Worm (Caenorhabditis elegans) whole organism, mixed stage, embryonic: ENCODE results near the gene hlh-25.

ENCODE experiments used
- M03D4.4 ChIP-seq: sonication (generic microtip); optimal IDR thresholded peaks from 2 replicates; lab custom pipeline; 2017; ENCODE audit warnings: mild to moderate bottlenecking, missing genetic modification characterization, missing compliant biosample characterization
- bed-3 ChIP-seq: fragments of 200-800 bp; sonication (Bioruptor generic); optimal IDR thresholded peaks from 3 replicates; lab custom pipeline; 2018; ENCODE audit warnings: mild to moderate bottlenecking, missing genetic modification characterization, moderate library complexity, missing compliant biosample characterization
- blmp-1 ChIP-seq: fragments of 150-350 bp; optimal IDR thresholded peaks from 2 replicates; lab custom pipeline; 2014; ENCODE audit warnings: missing biosample characterization, missing genetic modification characterization
- ceh-39 ChIP-seq: fragments of 150-350 bp; optimal IDR thresholded peaks from 2 replicates; lab custom pipeline; 2014; ENCODE audit warnings: missing biosample characterization, missing genetic modification characterization
- ceh-43 ChIP-seq: fragments of 200-800 bp; sonication (Bioruptor generic); optimal IDR thresholded peaks from 2 replicates; lab custom pipeline; 2018; ENCODE audit warnings: mild to moderate bottlenecking, missing genetic modification characterization, moderate library complexity, missing compliant biosample characterization
- ceh-83 ChIP-seq: fragments of 200-800 bp; sonication (Bioruptor generic); optimal IDR thresholded peaks from 2 replicates; lab custom pipeline; 2018; ENCODE audit warnings: mild to moderate bottlenecking, missing genetic modification characterization, missing compliant biosample characterization
- ces-1 ChIP-seq: fragments of 150-350 bp; optimal IDR thresholded peaks from 2 replicates; lab custom pipeline; 2014; ENCODE audit warnings: missing biosample characterization, missing genetic modification reagents, missing genetic modification characterization
- cnd-1 ChIP-seq: fragments of 200-800 bp; sonication (Bioruptor generic); optimal IDR thresholded peaks from 2 replicates; lab custom pipeline; 2018; ENCODE audit warnings: mild to moderate bottlenecking, missing genetic modification characterization, missing compliant biosample characterization
- drap-1 ChIP-seq: fragments of 200-800 bp; sonication (Bioruptor generic); optimal IDR thresholded peaks from 3 replicates; lab custom pipeline; 2018; ENCODE audit warnings: mild to moderate bottlenecking, missing genetic modification characterization, missing compliant biosample characterization
- elt-1 ChIP-seq: sonication (generic microtip); optimal IDR thresholded peaks from 2 replicates; lab custom pipeline; 2017; ENCODE audit warnings: missing genetic modification characterization, mild to moderate bottlenecking, missing compliant biosample characterization, antibody characterized with exemption, moderate library complexity, borderline replicate concordance; ENCODE audit not compliant: insufficient read depth
- elt-3 ChIP-seq: fragments of 150-350 bp; optimal IDR thresholded peaks from 2 replicates; lab custom pipeline; 2014; ENCODE audit warnings: missing biosample characterization, missing genetic modification characterization
- flh-1 ChIP-seq: fragments of 200-800 bp; sonication (Bioruptor generic); optimal IDR thresholded peaks from 2 replicates; lab custom pipeline; 2018; ENCODE audit warnings: mild to moderate bottlenecking, missing genetic modification characterization, moderate library complexity, missing compliant biosample characterization
- ham-2 ChIP-seq: fragments of 200-800 bp; sonication (Bioruptor generic); optimal IDR thresholded peaks from 2 replicates; lab custom pipeline; 2018; ENCODE audit warnings: mild to moderate bottlenecking, missing genetic modification characterization, missing compliant biosample characterization
- hlh-1 ChIP-seq: fragments of 150-350 bp; optimal IDR thresholded peaks from 2 replicates; lab custom pipeline; 2014; ENCODE audit warnings: missing biosample characterization, missing genetic modification reagents, missing genetic modification characterization
- lin-13 ChIP-seq: fragments of 150-350 bp; optimal IDR thresholded peaks from 2 replicates; lab custom pipeline; 2014; ENCODE audit warnings: missing biosample characterization, missing genetic modification characterization
- lin-32 ChIP-seq: fragments of 200-800 bp; sonication (Bioruptor generic); optimal IDR thresholded peaks from 2 replicates; lab custom pipeline; 2018; ENCODE audit warnings: mild to moderate bottlenecking, missing genetic modification characterization, missing compliant biosample characterization
- lsy-2 ChIP-seq: fragments of 150-350 bp; optimal IDR thresholded peaks from 2 replicates; lab custom pipeline; 2014; ENCODE audit warnings: missing biosample characterization, missing genetic modification characterization
- mab-5 ChIP-seq: fragments of 150-350 bp; optimal IDR thresholded peaks from 2 replicates; lab custom pipeline; 2014; ENCODE audit warnings: missing biosample characterization, missing genetic modification characterization
- mep-1 ChIP-seq: fragments of 150-350 bp; optimal IDR thresholded peaks from 2 replicates; lab custom pipeline; 2017; ENCODE audit warnings: missing biosample characterization, missing genetic modification reagents, missing genetic modification characterization, inconsistent platforms
- mls-2 ChIP-seq: sonication (generic microtip); optimal IDR thresholded peaks from 2 replicates; lab custom pipeline; 2016; ENCODE audit warnings: mild to moderate bottlenecking, missing genetic modification characterization, moderate library complexity, missing compliant biosample characterization
- nhr-12 ChIP-seq: fragments of 150-350 bp; optimal IDR thresholded peaks from 2 replicates; lab custom pipeline; 2014; ENCODE audit warnings: missing biosample characterization, missing genetic modification characterization
- nhr-2 ChIP-seq: fragments of 150-350 bp; optimal IDR thresholded peaks from 2 replicates; lab custom pipeline; 2014; ENCODE audit warnings: missing biosample characterization, missing genetic modification characterization
- nhr-237 ChIP-seq: fragments of 150-350 bp; optimal IDR thresholded peaks from 2 replicates; lab custom pipeline; 2014; ENCODE audit warnings: missing biosample characterization, missing genetic modification characterization
- nhr-28 ChIP-seq: fragments of 150-350 bp; optimal IDR thresholded peaks from 2 replicates; lab custom pipeline; 2014; ENCODE audit warnings: missing biosample characterization, missing genetic modification characterization
- nhr-76 ChIP-seq: sonication (generic microtip); optimal IDR thresholded peaks from 2 replicates; lab custom pipeline; 2017; ENCODE audit warnings: missing biosample characterization, missing genetic modification characterization
- pha-4 ChIP-seq: fragments of 150-350 bp; optimal IDR thresholded peaks from 2 replicates; lab custom pipeline; 2018; ENCODE audit warnings: missing biosample characterization, missing genetic modification reagents, missing genetic modification characterization
- sem-2 ChIP-seq: fragments of 200-800 bp; sonication (Bioruptor generic); optimal IDR thresholded peaks from 2 replicates; lab custom pipeline; 2018; ENCODE audit warnings: mild to moderate bottlenecking, missing genetic modification characterization, missing compliant biosample characterization
- snpc-4 ChIP-seq: fragments of 150-350 bp; optimal IDR thresholded peaks from 2 replicates; lab custom pipeline; 2014; ENCODE audit warnings: missing biosample characterization, missing genetic modification characterization
- sptf-1 ChIP-seq: sonication (generic microtip); optimal IDR thresholded peaks from 2 replicates; lab custom pipeline; 2017; ENCODE audit warnings: mild to moderate bottlenecking, missing genetic modification characterization, moderate library complexity, missing compliant biosample characterization
- tbx-8 ChIP-seq: fragments of 200-800 bp; sonication (Bioruptor generic); optimal IDR thresholded peaks from 2 replicates; lab custom pipeline; 2018; ENCODE audit warnings: mild to moderate bottlenecking, missing genetic modification characterization, moderate library complexity, missing compliant biosample characterization
- unc-120 ChIP-seq: sonication (generic microtip); optimal IDR thresholded peaks from 2 replicates; lab custom pipeline; 2017; ENCODE audit warnings: missing genetic modification characterization, missing compliant biosample characterization; ENCODE audit not compliant: poor library complexity, severe bottlenecking
- unc-39 ChIP-seq: fragments of 150-350 bp; optimal IDR thresholded peaks from 2 replicates; lab custom pipeline; 2014; ENCODE audit warnings: missing biosample characterization, missing genetic modification characterization
- unc-62 ChIP-seq: fragments of 150-350 bp; optimal IDR thresholded peaks from 2 replicates; lab custom pipeline; 2014; ENCODE audit warnings: missing biosample characterization, missing genetic modification reagents, missing genetic modification characterization
- zip-8 ChIP-seq: fragments of 150-350 bp; optimal IDR thresholded peaks from 2 replicates; lab custom pipeline; 2014; ENCODE audit warnings: missing biosample characterization, missing genetic modification characterization
- ztf-11 ChIP-seq: fragments of 150-350 bp; optimal IDR thresholded peaks from 2 replicates; lab custom pipeline; 2014; ENCODE audit warnings: missing biosample characterization, missing genetic modification characterization

The hlh-25 gene

DNA sequence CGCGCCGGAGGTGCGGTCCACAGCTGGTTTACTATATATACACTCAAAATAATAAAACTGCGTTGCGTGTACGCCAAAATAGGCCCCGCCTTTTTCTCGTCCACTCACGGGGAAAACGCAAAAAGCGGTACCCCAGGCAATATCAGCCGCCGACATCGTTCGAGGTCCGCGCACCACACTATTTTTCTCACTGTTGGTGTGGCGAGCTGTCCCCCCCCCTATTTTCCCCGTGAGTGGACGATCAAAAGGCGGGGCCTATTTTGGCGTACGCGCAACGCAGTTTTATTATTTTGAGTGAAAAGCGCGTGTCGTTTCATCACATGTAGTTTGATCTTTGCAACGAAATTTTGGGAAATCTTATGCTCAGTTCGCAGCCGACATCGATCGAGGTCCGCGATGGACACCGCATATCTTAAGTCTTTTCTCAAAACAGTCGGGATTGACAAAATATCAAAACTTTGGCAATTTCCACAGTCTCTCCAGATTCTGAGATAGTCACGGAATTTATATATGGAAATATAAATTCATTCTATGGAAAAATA lies 30.1 kb downstream of the hlh-25 start:
- TF ChIP-seq snpc-4 (tag; lab: Kevin White, UChicago) (no peak), hlh-1 (tag; lab: Kevin White, UChicago) (no peak), nhr-237 (tag; lab: Kevin White, UChicago) (no peak), flh-1 (GFP tag; lab: Kevin White, UChicago) (no peak)

- TF ChIP-seq hlh-1 (tag; lab: Kevin White, UChicago) (no peak), unc-120 (tag; lab: Kevin White, UChicago) (no peak), nhr-237 (tag; lab: Kevin White, UChicago) (no peak), elt-1 (tag; lab: Kevin White, UChicago) (no peak), ztf-11 (tag; lab: Kevin White, UChicago) (no peak), flh-1 (GFP tag; lab: Kevin White, UChicago) (no peak), ceh-83 (GFP tag; lab: Kevin White, UChicago) (no peak), blmp-1 (tag; lab: Kevin White, UChicago) (no peak), unc-62 (GFP tag; lab: Kevin White, UChicago) (no peak), ham-2 (GFP tag; lab: Kevin White, UChicago) (no peak), nhr-28 (tag; lab: Kevin White, UChicago) (no peak), sptf-1 (no peak), lsy-2 (tag; lab: Kevin White, UChicago) (no peak), elt-3 (tag; lab: Kevin White, UChicago) (no peak), zip-8 (tag; lab: Kevin White, UChicago) (no peak), lin-13 (tag; lab: Kevin White, UChicago) (no peak), ceh-43 (GFP tag; lab: Kevin White, UChicago) (no peak), M03D4.4 (tag; lab: Kevin White, UChicago) (no peak), mab-5 (tag; lab: Kevin White, UChicago) (no peak)
Observed at ce11 chrII:5570272-5570671, 35.2 kb downstream of the hlh-25 start, which contains the start of the genes C17C3.1 and C17C3.15. TSS of gene C17C3.1 (plus strand) at chrII:5570572. TSS of gene C17C3.15 (plus strand) at chrII:5570654.

- no peak for TF ChIP-seq nhr-237 (tag; lab: Kevin White, UChicago)
Observed at ce11 chrII:5572082-5572746, 37.2 kb downstream of the hlh-25 start.

DNA sequence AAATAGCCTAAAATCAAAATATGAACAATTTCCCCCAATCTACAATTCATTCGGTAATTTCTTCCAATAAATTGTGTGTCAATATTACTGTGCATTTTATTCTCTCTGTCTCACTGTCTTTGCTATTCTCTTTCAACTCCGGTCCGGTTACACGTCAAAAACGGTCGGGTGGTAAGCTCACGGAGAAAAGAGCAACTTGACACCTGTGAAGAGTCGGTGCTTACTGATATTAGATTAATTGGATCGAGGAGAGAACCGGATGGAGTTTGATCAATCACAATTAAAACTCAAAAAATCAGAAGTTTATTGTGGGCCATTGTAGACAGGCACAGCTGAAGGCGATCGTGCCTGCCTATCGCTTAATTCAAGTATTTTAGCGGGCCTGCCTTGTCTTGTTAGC lies 39.9 kb downstream of the hlh-25 start:
- TF ChIP-seq nhr-76 (no peak), flh-1 (GFP tag; lab: Kevin White, UChicago) (no peak), unc-120 (tag; lab: Kevin White, UChicago) (no peak), ham-2 (GFP tag; lab: Kevin White, UChicago) (no peak), mls-2 (tag; lab: Kevin White, UChicago) (no peak), hlh-1 (tag; lab: Kevin White, UChicago) (no peak)
- TF ChIP-seq, all 35 proteins: peak for 0

DNA sequence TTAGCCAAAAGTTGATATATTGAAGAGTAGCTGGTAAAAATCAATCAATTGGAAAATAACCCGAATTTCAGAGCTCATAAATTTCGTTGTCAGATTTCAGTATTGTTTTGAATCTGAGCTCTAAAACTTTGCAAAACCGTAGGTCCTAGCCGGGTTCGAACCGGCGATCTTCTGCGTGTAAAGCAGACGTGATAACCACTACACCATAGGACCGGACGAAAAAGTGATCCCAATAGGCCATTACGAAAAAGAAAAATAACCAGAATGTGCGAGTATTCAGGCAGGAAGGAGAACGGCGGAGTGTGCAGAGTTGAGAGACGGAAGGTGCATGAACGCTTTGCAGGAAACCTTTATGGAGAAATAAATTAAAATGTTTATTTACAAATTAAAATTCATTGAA lies 42.0 kb downstream of the hlh-25 start:
- TF ChIP-seq blmp-1 (tag; lab: Kevin White, UChicago) (no peak), bed-3 (GFP tag; lab: Kevin White, UChicago) (no peak), lsy-2 (tag; lab: Kevin White, UChicago) (no peak), nhr-12 (tag; lab: Kevin White, UChicago) (no peak), zip-8 (tag; lab: Kevin White, UChicago) (no peak), ces-1 (GFP tag; lab: Kevin White, UChicago) (no peak), ztf-11 (tag; lab: Kevin White, UChicago) (no peak), lin-13 (tag; lab: Kevin White, UChicago) (no peak), ham-2 (GFP tag; lab: Kevin White, UChicago) (peak; percentile 50), drap-1 (GFP tag; lab: Kevin White, UChicago) (peak; percentile 58), tbx-8 (no peak), nhr-76 (no peak), ceh-43 (GFP tag; lab: Kevin White, UChicago) (no peak), nhr-2 (tag; lab: Kevin White, UChicago) (no peak), unc-120 (tag; lab: Kevin White, UChicago) (peak; percentile 24), unc-39 (no peak), ceh-83 (GFP tag; lab: Kevin White, UChicago) (peak; percentile 75), nhr-28 (tag; lab: Kevin White, UChicago) (no peak), elt-1 (tag; lab: Kevin White, UChicago) (no peak), elt-3 (tag; lab: Kevin White, UChicago) (no peak), lin-32 (GFP tag; lab: Kevin White, UChicago) (peak; percentile 28), M03D4.4 (tag; lab: Kevin White, UChicago) (peak; percentile 70), pha-4 (tag; lab: Kevin White, UChicago) (no peak), mls-2 (tag; lab: Kevin White, UChicago) (no peak), nhr-237 (tag; lab: Kevin White, UChicago) (no peak), sem-2 (GFP tag; lab: Kevin White, UChicago) (peak; percentile 21), mep-1 (no peak), mab-5 (tag; lab: Kevin White, UChicago) (no peak), snpc-4 (tag; lab: Kevin White, UChicago) (no peak), hlh-1 (tag; lab: Kevin White, UChicago) (no peak), unc-62 (GFP tag; lab: Kevin White, UChicago) (no peak), ceh-39 (tag; lab: Kevin White, UChicago) (no peak), sptf-1 (peak; percentile 68), cnd-1 (peak; percentile 48), flh-1 (GFP tag; lab: Kevin White, UChicago) (peak; percentile 19)
